Worm (Caenorhabditis elegans): ENCODE data around the gene srxa-13.

- no peak for TF ChIP-seq aly-2 (tag; optimal IDR thresholded peaks at IDR 0.05)
- TF ChIP-seq mep-1 (tag; optimal IDR thresholded peaks at IDR 0.05), result no peak
- TF ChIP-seq ama-1 (optimal IDR thresholded peaks at IDR 0.05), result no peak
Observed at ce11 chrV:13957691-13958090, 28.1 kb downstream of the srxa-13 start.
